Worm (Caenorhabditis elegans) whole organism, L2 larva: Measurements from ENCODE around the gene Y54G2A.12.

Source experiments
- R02D3.7 ChIP-seq: fragments of 150-350 bp; optimal IDR thresholded peaks from 2 replicates; lab custom pipeline; 2014; ENCODE audit warnings: missing biosample characterization, missing genetic modification characterization
- Y55F3AM.14 ChIP-seq: fragments of 200-800 bp; sonication (Bioruptor generic); optimal IDR thresholded peaks from 2 replicates; lab custom pipeline; 2018; ENCODE audit warnings: mild to moderate bottlenecking, missing genetic modification characterization, missing compliant biosample characterization
- blmp-1 ChIP-seq: sonication (generic microtip); optimal IDR thresholded peaks from 2 replicates; lab custom pipeline; 2017; ENCODE audit warnings: missing genetic modification characterization, mild to moderate bottlenecking, missing compliant biosample characterization, antibody characterized with exemption, moderate library complexity; ENCODE audit not compliant: insufficient read depth
- ceh-16 ChIP-seq: fragments of 150-350 bp; optimal IDR thresholded peaks from 2 replicates; lab custom pipeline; 2014; ENCODE audit warnings: missing biosample characterization, missing genetic modification characterization
- elt-1 ChIP-seq: fragments of 150-350 bp; optimal IDR thresholded peaks from 2 replicates; lab custom pipeline; 2014; ENCODE audit warnings: missing biosample characterization, missing genetic modification characterization
- elt-3 ChIP-seq: sonication (generic microtip); optimal IDR thresholded peaks from 2 replicates; lab custom pipeline; 2017; ENCODE audit warnings: missing biosample characterization, missing genetic modification characterization
- fos-1 ChIP-seq: fragments of 150-350 bp; optimal IDR thresholded peaks from 2 replicates; lab custom pipeline; 2014; ENCODE audit warnings: missing biosample characterization, missing genetic modification characterization
- lin-11 ChIP-seq: fragments of 150-350 bp; sonication (generic microtip); optimal IDR thresholded peaks from 2 replicates; lab custom pipeline; 2014; ENCODE audit warnings: missing biosample characterization, missing genetic modification characterization, inconsistent platforms, mixed read lengths
- lin-39 ChIP-seq: fragments of 150-350 bp; optimal IDR thresholded peaks from 2 replicates; lab custom pipeline; 2014; ENCODE audit warnings: missing biosample characterization, missing genetic modification reagents, missing genetic modification characterization
- lsy-2 ChIP-seq, 2 experiments: fragments of 150-350 bp in 1 of 2; sonication (generic microtip) in 1 of 2; optimal IDR thresholded peaks; 2 replicates each; lab custom pipeline; 2014 to 2017; ENCODE audit warnings: missing biosample characterization in 2 of 2, missing genetic modification characterization in 2 of 2
- nhr-129 ChIP-seq: fragments of 150-350 bp; optimal IDR thresholded peaks from 2 replicates; lab custom pipeline; 2014; ENCODE audit warnings: missing biosample characterization, missing genetic modification characterization
- nhr-21 ChIP-seq: fragments of 150-350 bp; optimal IDR thresholded peaks from 2 replicates; lab custom pipeline; 2014; ENCODE audit warnings: missing biosample characterization, missing genetic modification characterization
- sem-4 ChIP-seq: fragments of 150-350 bp; optimal IDR thresholded peaks from 2 replicates; lab custom pipeline; 2014; ENCODE audit warnings: missing biosample characterization, missing genetic modification reagents, missing genetic modification characterization
- skn-1 ChIP-seq: sonication (generic microtip); optimal IDR thresholded peaks from 2 replicates; lab custom pipeline; 2017; ENCODE audit warnings: missing biosample characterization, missing genetic modification characterization
- snpc-4 ChIP-seq: fragments of 150-350 bp; optimal IDR thresholded peaks from 2 replicates; lab custom pipeline; 2014; ENCODE audit warnings: missing biosample characterization, missing genetic modification characterization
- unc-39 ChIP-seq: fragments of 150-350 bp; optimal IDR thresholded peaks from 2 replicates; lab custom pipeline; 2014; ENCODE audit warnings: missing biosample characterization, missing genetic modification characterization
- unc-55 ChIP-seq: fragments of 150-350 bp; sonication (generic microtip); optimal IDR thresholded peaks from 3 replicates; lab custom pipeline; 2014; ENCODE audit warnings: missing biosample characterization, missing genetic modification reagents, missing genetic modification characterization
- ztf-1 ChIP-seq: fragments of 200-800 bp; sonication (Bioruptor generic); conservative IDR thresholded peaks from 2 replicates; pipeline ENCODE4 v1.3.6; 2022; ENCODE audit warnings: missing genetic modification characterization, missing compliant biosample characterization

Gene Y54G2A.12

DNA sequence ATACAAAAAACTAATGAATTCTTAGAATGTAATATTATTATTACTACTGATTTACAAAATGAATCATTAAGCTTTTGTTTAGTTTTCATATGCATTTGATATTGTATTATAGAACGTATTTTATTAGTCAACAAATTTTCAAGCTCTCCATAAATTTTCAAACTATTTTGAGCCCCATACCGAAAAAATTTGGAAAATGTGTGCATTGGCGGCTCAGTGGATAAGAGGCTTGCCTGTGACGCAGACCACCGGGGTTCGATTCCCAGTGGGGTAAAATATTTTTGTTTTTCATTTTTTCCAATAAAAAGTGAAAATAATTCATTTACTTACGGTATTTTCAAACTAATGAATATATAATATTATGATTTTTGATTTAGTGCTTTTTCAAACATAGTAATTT, 44.2 kb downstream of the Y54G2A.12 start:
- TF ChIP-seq elt-1 (no peak), snpc-4 (tag; lab: Kevin White, UChicago) (no peak), skn-1 (tag; lab: Kevin White, UChicago) (no peak), Y55F3AM.14 (GFP tag; lab: Kevin White, UChicago) (no peak), lin-39 (tag; lab: Kevin White, UChicago) (no peak), lsy-2 (tag; optimal IDR thresholded peaks at IDR 0.05; lab: Kevin White, UChicago) (no peak), lin-11 (no peak), elt-3 (no peak), nhr-129 (tag; lab: Kevin White, UChicago) (no peak), nhr-21 (no peak), unc-39 (tag; lab: Kevin White, UChicago) (no peak), sem-4 (tag; lab: Kevin White, UChicago) (no peak), R02D3.7 (tag; lab: Kevin White, UChicago) (no peak), unc-55 (GFP tag; lab: Kevin White, UChicago) (no peak)

DNA sequence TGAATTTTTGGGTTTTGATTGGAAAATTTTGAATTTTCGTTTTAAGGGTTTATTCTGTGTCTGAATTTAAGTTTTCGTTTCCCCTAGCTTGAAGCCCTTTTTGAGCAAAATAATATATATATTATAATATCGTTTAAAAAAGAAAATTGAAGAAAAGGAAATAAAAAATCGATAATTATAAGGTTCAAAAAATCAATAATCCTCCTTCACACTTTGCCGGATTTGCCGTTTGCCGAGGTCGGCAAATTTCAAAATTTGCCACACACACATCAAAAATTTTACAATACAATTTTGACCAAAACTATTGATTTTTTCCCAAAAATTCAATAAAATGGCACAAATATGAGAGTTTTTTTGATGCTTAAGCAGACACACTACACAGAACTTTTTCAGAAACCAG, 46.1 kb downstream of the Y54G2A.12 start:
- TF ChIP-seq unc-55 (GFP tag; lab: Kevin White, UChicago) (no peak), ztf-1 (no peak)

DNA sequence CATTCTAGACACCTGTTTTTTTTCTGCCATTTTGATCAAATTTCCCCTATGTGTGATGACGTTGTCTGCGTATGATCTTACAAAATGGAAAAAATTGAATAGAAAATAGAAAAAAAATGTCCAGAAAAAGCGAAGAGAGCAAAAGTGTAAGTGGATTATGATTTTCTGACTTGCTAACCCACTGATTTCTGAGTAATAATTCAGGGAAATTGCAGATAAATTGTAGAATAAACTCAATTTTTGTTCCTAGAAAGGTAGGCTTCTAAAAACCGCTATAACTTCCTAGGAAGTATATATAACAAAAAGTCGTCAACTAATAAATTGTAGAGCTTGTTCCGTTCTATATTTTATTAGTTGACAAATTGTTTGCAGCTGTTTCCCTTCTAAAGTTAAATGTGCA, 48.0 kb downstream of the Y54G2A.12 start:
- no peak for TF ChIP-seq lin-39 (tag; lab: Kevin White, UChicago)
- TF ChIP-seq unc-39 (tag; lab: Kevin White, UChicago), result no peak
- TF ChIP-seq lsy-2 (tag; optimal IDR thresholded peaks at IDR 0.05; lab: Kevin White, UChicago), result peak in 1 of 2 experiments; percentile 13
- TF ChIP-seq nhr-21, result peak; percentile 53

DNA sequence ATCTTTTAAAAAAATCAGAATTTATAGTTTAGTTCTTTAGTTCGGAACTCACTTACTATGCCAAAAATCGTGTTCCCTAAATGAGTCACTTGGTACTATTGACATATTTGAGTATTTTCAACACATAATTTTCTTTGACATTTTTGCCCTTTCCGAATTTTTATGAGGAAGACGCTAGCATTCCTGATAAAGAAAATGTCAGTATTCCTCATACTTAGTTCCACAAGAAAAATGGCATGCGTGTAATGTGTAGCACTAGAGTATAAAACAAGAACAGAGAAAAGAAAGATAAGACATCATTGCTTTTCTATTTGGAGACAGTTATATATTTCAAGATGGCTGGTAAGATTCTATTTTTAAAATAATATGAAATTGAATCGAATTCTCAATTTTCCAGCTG, 52.7 kb downstream of the Y54G2A.12 start, which contains the start of gene Y94H6A.2:
Gene Y94H6A.2, plus strand, starts transcription at position 336 of the 400 bp plus-strand sequence.
- TF ChIP-seq ceh-16 (tag; lab: Kevin White, UChicago) (no peak), lin-11 (no peak), fos-1 (tag; lab: Kevin White, UChicago) (peak; percentile 76), blmp-1 (tag; lab: Kevin White, UChicago) (no peak)
